Worm (Caenorhabditis elegans) whole organism, mixed stage, embryonic: Measurements from ENCODE around the gene Y49E10.25.

ENCODE experiments used
- M03D4.4 ChIP-seq: sonication (generic microtip); optimal IDR thresholded peaks from 2 replicates; lab custom pipeline; 2017; ENCODE audit warnings: mild to moderate bottlenecking, missing genetic modification characterization, missing compliant biosample characterization
- bed-3 ChIP-seq: fragments of 200-800 bp; sonication (Bioruptor generic); optimal IDR thresholded peaks from 3 replicates; lab custom pipeline; 2018; ENCODE audit warnings: mild to moderate bottlenecking, missing genetic modification characterization, moderate library complexity, missing compliant biosample characterization
- ceh-39 ChIP-seq: fragments of 150-350 bp; optimal IDR thresholded peaks from 2 replicates; lab custom pipeline; 2014; ENCODE audit warnings: missing biosample characterization, missing genetic modification characterization
- ceh-43 ChIP-seq: fragments of 200-800 bp; sonication (Bioruptor generic); optimal IDR thresholded peaks from 2 replicates; lab custom pipeline; 2018; ENCODE audit warnings: mild to moderate bottlenecking, missing genetic modification characterization, moderate library complexity, missing compliant biosample characterization
- ceh-83 ChIP-seq: fragments of 200-800 bp; sonication (Bioruptor generic); optimal IDR thresholded peaks from 2 replicates; lab custom pipeline; 2018; ENCODE audit warnings: mild to moderate bottlenecking, missing genetic modification characterization, missing compliant biosample characterization
- ces-1 ChIP-seq: fragments of 150-350 bp; optimal IDR thresholded peaks from 2 replicates; lab custom pipeline; 2014; ENCODE audit warnings: missing biosample characterization, missing genetic modification reagents, missing genetic modification characterization
- cnd-1 ChIP-seq: fragments of 200-800 bp; sonication (Bioruptor generic); optimal IDR thresholded peaks from 2 replicates; lab custom pipeline; 2018; ENCODE audit warnings: mild to moderate bottlenecking, missing genetic modification characterization, missing compliant biosample characterization
- drap-1 ChIP-seq: fragments of 200-800 bp; sonication (Bioruptor generic); optimal IDR thresholded peaks from 3 replicates; lab custom pipeline; 2018; ENCODE audit warnings: mild to moderate bottlenecking, missing genetic modification characterization, missing compliant biosample characterization
- elt-3 ChIP-seq: fragments of 150-350 bp; optimal IDR thresholded peaks from 2 replicates; lab custom pipeline; 2014; ENCODE audit warnings: missing biosample characterization, missing genetic modification characterization
- flh-1 ChIP-seq: fragments of 200-800 bp; sonication (Bioruptor generic); optimal IDR thresholded peaks from 2 replicates; lab custom pipeline; 2018; ENCODE audit warnings: mild to moderate bottlenecking, missing genetic modification characterization, moderate library complexity, missing compliant biosample characterization
- ham-2 ChIP-seq: fragments of 200-800 bp; sonication (Bioruptor generic); optimal IDR thresholded peaks from 2 replicates; lab custom pipeline; 2018; ENCODE audit warnings: mild to moderate bottlenecking, missing genetic modification characterization, missing compliant biosample characterization
- hlh-1 ChIP-seq: fragments of 150-350 bp; optimal IDR thresholded peaks from 2 replicates; lab custom pipeline; 2014; ENCODE audit warnings: missing biosample characterization, missing genetic modification reagents, missing genetic modification characterization
- lin-13 ChIP-seq: fragments of 150-350 bp; optimal IDR thresholded peaks from 2 replicates; lab custom pipeline; 2014; ENCODE audit warnings: missing biosample characterization, missing genetic modification characterization
- lin-32 ChIP-seq: fragments of 200-800 bp; sonication (Bioruptor generic); optimal IDR thresholded peaks from 2 replicates; lab custom pipeline; 2018; ENCODE audit warnings: mild to moderate bottlenecking, missing genetic modification characterization, missing compliant biosample characterization
- mab-5 ChIP-seq: fragments of 150-350 bp; optimal IDR thresholded peaks from 2 replicates; lab custom pipeline; 2014; ENCODE audit warnings: missing biosample characterization, missing genetic modification characterization
- mep-1 ChIP-seq: fragments of 150-350 bp; optimal IDR thresholded peaks from 2 replicates; lab custom pipeline; 2017; ENCODE audit warnings: missing biosample characterization, missing genetic modification reagents, missing genetic modification characterization, inconsistent platforms
- mls-2 ChIP-seq: sonication (generic microtip); optimal IDR thresholded peaks from 2 replicates; lab custom pipeline; 2016; ENCODE audit warnings: mild to moderate bottlenecking, missing genetic modification characterization, moderate library complexity, missing compliant biosample characterization
- nhr-12 ChIP-seq: fragments of 150-350 bp; optimal IDR thresholded peaks from 2 replicates; lab custom pipeline; 2014; ENCODE audit warnings: missing biosample characterization, missing genetic modification characterization
- nhr-2 ChIP-seq: fragments of 150-350 bp; optimal IDR thresholded peaks from 2 replicates; lab custom pipeline; 2014; ENCODE audit warnings: missing biosample characterization, missing genetic modification characterization
- nhr-237 ChIP-seq: fragments of 150-350 bp; optimal IDR thresholded peaks from 2 replicates; lab custom pipeline; 2014; ENCODE audit warnings: missing biosample characterization, missing genetic modification characterization
- nhr-28 ChIP-seq: fragments of 150-350 bp; optimal IDR thresholded peaks from 2 replicates; lab custom pipeline; 2014; ENCODE audit warnings: missing biosample characterization, missing genetic modification characterization
- nhr-76 ChIP-seq: sonication (generic microtip); optimal IDR thresholded peaks from 2 replicates; lab custom pipeline; 2017; ENCODE audit warnings: missing biosample characterization, missing genetic modification characterization
- pha-4 ChIP-seq: fragments of 150-350 bp; optimal IDR thresholded peaks from 2 replicates; lab custom pipeline; 2018; ENCODE audit warnings: missing biosample characterization, missing genetic modification reagents, missing genetic modification characterization
- sem-2 ChIP-seq: fragments of 200-800 bp; sonication (Bioruptor generic); optimal IDR thresholded peaks from 2 replicates; lab custom pipeline; 2018; ENCODE audit warnings: mild to moderate bottlenecking, missing genetic modification characterization, missing compliant biosample characterization
- sptf-1 ChIP-seq: sonication (generic microtip); optimal IDR thresholded peaks from 2 replicates; lab custom pipeline; 2017; ENCODE audit warnings: mild to moderate bottlenecking, missing genetic modification characterization, moderate library complexity, missing compliant biosample characterization
- tbx-8 ChIP-seq: fragments of 200-800 bp; sonication (Bioruptor generic); optimal IDR thresholded peaks from 2 replicates; lab custom pipeline; 2018; ENCODE audit warnings: mild to moderate bottlenecking, missing genetic modification characterization, moderate library complexity, missing compliant biosample characterization
- unc-120 ChIP-seq: sonication (generic microtip); optimal IDR thresholded peaks from 2 replicates; lab custom pipeline; 2017; ENCODE audit warnings: missing genetic modification characterization, missing compliant biosample characterization; ENCODE audit not compliant: poor library complexity, severe bottlenecking
- unc-39 ChIP-seq: fragments of 150-350 bp; optimal IDR thresholded peaks from 2 replicates; lab custom pipeline; 2014; ENCODE audit warnings: missing biosample characterization, missing genetic modification characterization
- unc-62 ChIP-seq: fragments of 150-350 bp; optimal IDR thresholded peaks from 2 replicates; lab custom pipeline; 2014; ENCODE audit warnings: missing biosample characterization, missing genetic modification reagents, missing genetic modification characterization
- zip-8 ChIP-seq: fragments of 150-350 bp; optimal IDR thresholded peaks from 2 replicates; lab custom pipeline; 2014; ENCODE audit warnings: missing biosample characterization, missing genetic modification characterization
- ztf-11 ChIP-seq: fragments of 150-350 bp; optimal IDR thresholded peaks from 2 replicates; lab custom pipeline; 2014; ENCODE audit warnings: missing biosample characterization, missing genetic modification characterization

Gene Y49E10.25

DNA sequence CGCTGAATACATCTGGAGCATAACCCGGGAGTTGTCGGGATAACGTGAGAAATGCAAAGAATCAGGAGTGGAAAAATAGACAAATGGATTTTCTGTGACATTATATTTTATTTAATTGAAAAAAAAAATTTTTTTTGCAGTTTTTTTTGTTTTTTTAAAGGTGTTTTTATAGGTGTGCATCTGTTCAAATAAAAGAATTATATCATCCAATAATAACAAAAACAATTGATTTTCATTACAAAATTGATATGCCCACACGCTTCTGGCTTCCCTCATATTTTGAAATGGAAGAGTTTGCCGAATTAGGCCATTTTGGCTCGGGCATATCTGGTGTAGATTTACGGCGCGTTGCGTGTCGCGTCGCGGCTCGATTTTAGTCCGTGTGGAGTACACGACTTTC is at the start of gene Y49E10.25:
Y49E10.25 (minus strand) TSS at position 101 of the 400 bp plus-strand sequence.
- no peak for TF ChIP-seq ceh-83 (GFP tag; lab: Kevin White, UChicago)
- TF ChIP-seq ztf-11 (tag; lab: Kevin White, UChicago): no peak
- no peak for TF ChIP-seq nhr-2
- no peak for TF ChIP-seq sem-2
- TF ChIP-seq, all 35 proteins: peak for 0

DNA sequence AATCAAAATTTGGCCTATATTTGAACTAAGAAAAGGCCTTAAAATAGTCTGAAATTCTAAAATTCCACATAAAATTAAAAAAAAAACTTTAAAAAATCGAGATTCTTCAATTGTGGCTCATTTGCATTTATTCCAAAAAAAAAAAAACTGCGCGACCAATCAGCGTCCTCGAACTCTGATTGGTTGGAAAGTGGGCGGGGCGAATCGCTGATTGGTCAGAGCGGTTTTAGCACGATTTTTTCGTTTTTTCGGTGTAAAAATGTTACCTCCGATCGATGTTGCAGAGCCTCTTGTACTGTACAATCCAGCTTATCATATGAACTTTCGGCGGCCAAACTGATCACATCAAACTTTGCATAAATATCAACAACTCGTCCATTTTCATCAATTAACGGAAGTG is 48.5 kb upstream of the Y49E10.25 start:
- no peak for TF ChIP-seq ceh-39
- TF ChIP-seq lin-13 (tag; lab: Kevin White, UChicago): no peak
- TF ChIP-seq ceh-83 (GFP tag; lab: Kevin White, UChicago): no peak
- TF ChIP-seq mls-2: no peak
- no peak for TF ChIP-seq nhr-28 (tag; lab: Kevin White, UChicago)
- no peak for TF ChIP-seq lin-32 (GFP tag; lab: Kevin White, UChicago)
- no peak for TF ChIP-seq drap-1 (GFP tag; lab: Kevin White, UChicago)
- TF ChIP-seq ces-1 (GFP tag; lab: Kevin White, UChicago): no peak
- no peak for TF ChIP-seq tbx-8 (GFP tag; lab: Kevin White, UChicago)
- no peak for TF ChIP-seq unc-39
- TF ChIP-seq bed-3 (GFP tag; lab: Kevin White, UChicago): no peak

DNA sequence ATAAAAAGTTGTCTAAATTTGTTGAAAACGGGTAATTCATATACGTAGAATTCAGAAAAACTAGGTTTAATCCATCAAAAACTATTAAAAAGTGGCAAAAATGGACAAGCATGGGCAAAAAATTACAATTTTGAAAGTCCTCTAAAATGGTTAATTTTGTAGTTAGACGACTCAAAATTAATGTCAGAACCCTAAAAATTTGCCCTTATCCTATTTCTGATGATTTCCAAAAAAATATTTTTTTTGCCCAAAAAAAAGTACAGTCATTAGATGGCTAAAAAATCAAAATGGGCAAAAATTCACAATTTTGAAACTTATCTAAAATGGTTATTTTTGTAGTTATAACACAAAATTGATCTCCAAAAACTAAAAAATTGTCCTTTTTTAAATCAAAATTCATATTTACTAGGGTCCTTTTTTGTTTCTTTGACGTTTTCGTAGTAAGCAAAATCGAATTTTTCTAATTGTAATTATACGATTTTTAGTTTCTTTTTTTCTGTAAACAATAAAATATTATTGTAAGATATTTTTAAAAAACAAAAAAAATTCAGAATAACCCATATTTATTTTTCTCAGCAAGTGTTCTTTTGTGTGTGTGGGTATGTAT is 45.5 kb upstream of the Y49E10.25 start:
- TF ChIP-seq ces-1 (GFP tag; lab: Kevin White, UChicago) (no peak), lin-32 (GFP tag; lab: Kevin White, UChicago) (no peak), ceh-43 (GFP tag; lab: Kevin White, UChicago) (no peak), nhr-28 (tag; lab: Kevin White, UChicago) (no peak), tbx-8 (GFP tag; lab: Kevin White, UChicago) (no peak), nhr-76 (tag; lab: Kevin White, UChicago) (no peak), sptf-1 (no peak), ham-2 (no peak), zip-8 (no peak), nhr-2 (no peak)

DNA sequence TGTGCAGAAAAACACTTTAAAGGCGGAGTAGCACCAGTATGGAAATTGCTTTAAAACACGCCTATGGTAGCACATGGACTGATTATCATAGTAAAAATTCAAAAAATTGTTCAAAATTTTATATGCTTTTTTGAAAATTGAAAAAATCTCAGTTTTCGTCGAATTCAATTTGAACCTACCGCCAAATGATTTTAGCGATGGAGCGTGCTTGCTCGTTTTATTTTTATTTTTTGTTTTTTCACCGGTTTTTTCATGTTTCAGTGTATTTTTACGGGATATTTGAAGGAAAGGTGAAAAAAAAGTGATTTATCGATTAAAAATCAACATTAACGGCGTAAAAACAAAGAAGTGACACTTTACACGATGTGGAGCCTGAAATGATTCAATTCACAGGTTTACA is 42.0 kb upstream of the Y49E10.25 start:
- TF ChIP-seq ces-1 (GFP tag; lab: Kevin White, UChicago) (no peak), lin-13 (tag; lab: Kevin White, UChicago) (no peak), ham-2 (no peak), M03D4.4 (tag; lab: Kevin White, UChicago) (no peak), mep-1 (no peak), tbx-8 (GFP tag; lab: Kevin White, UChicago) (no peak), zip-8 (no peak), elt-3 (tag; lab: Kevin White, UChicago) (no peak), cnd-1 (tag; lab: Kevin White, UChicago) (no peak), mab-5 (tag; lab: Kevin White, UChicago) (no peak), unc-120 (no peak)

DNA sequence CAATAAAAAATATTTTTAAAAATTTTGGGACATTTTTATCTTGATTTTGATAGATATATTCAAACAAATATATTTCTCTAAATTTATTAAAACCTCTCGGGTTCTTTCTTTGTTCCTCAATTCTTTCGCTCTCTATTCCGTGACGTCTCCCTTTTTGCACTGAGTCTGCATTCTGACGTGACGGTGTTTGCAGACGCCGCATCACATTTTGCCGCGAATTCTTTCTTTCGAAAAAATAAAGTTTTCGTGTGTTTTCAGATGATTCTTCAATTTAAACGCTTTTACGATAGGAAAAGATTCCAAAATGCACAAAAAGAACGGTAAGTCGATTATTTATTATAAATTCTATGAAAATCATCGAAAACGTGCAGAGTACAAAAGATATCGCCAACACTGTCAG is 36.1 kb upstream of the Y49E10.25 start:
- no peak for TF ChIP-seq lin-32 (GFP tag; lab: Kevin White, UChicago)
- TF ChIP-seq drap-1 (GFP tag; lab: Kevin White, UChicago): no peak
- TF ChIP-seq unc-120: peak; percentile 17
- no peak for TF ChIP-seq nhr-28 (tag; lab: Kevin White, UChicago)
- peak; percentile 6 for TF ChIP-seq nhr-237 (tag; lab: Kevin White, UChicago)
- no peak for TF ChIP-seq pha-4 (tag; lab: Kevin White, UChicago)
- TF ChIP-seq bed-3 (GFP tag; lab: Kevin White, UChicago): no peak
- no peak for TF ChIP-seq flh-1 (GFP tag; lab: Kevin White, UChicago)
- TF ChIP-seq unc-62 (GFP tag; lab: Kevin White, UChicago): no peak
- no peak for TF ChIP-seq hlh-1 (tag; lab: Kevin White, UChicago)
- TF ChIP-seq ces-1 (GFP tag; lab: Kevin White, UChicago): peak; percentile 28
- TF ChIP-seq mep-1: peak; percentile 65
- TF ChIP-seq nhr-12 (tag; lab: Kevin White, UChicago): no peak
- no peak for TF ChIP-seq ceh-39
- no peak for TF ChIP-seq tbx-8 (GFP tag; lab: Kevin White, UChicago)
- TF ChIP-seq nhr-76 (tag; lab: Kevin White, UChicago): no peak
- no peak for TF ChIP-seq mls-2
- TF ChIP-seq unc-39: no peak
- peak; percentile 60 for TF ChIP-seq sptf-1
- TF ChIP-seq lin-13 (tag; lab: Kevin White, UChicago): peak; percentile 35
- TF ChIP-seq, all 35 proteins: peak for 6
